Fruit fly (Drosophila melanogaster) whole organism, embryonic: ENCODE measurements around the gene Mtr3.

Experiments used
- Adf1 ChIP-seq: fragments of 200-800 bp; sonication (Bioruptor generic); IDR thresholded peaks from 2 replicates; pipeline ENCODE4 v1.3.6; 2022; ENCODE audit warnings: missing biosample characterization, missing genetic modification characterization
- CG1024 ChIP-seq: fragments of 200-800 bp; sonication (Bioruptor generic); IDR thresholded peaks from 2 replicates; pipeline ENCODE4 v1.3.6; 2022; ENCODE audit warnings: missing biosample characterization, missing genetic modification characterization
- CG10321 ChIP-seq: fragments of 200-800 bp; sonication (Bioruptor generic); IDR thresholded peaks from 2 replicates; pipeline ENCODE4 v1.3.6; 2022; ENCODE audit warnings: missing biosample characterization, missing genetic modification characterization
- CG10654 ChIP-seq: fragments of 200-800 bp; sonication (Bioruptor generic); optimal IDR thresholded peaks from 2 replicates; lab custom pipeline; 2016; ENCODE audit warnings: missing biosample characterization, missing genetic modification characterization
- CG11456 ChIP-seq: fragments of 200-800 bp; sonication (Bioruptor generic); IDR thresholded peaks from 3 replicates; pipeline ENCODE4 v1.3.6; 2022; ENCODE audit warnings: missing biosample characterization, missing genetic modification characterization
- CG11695 ChIP-seq: fragments of 200-800 bp; sonication (Bioruptor generic); IDR thresholded peaks from 3 replicates; pipeline ENCODE4 v1.3.6; 2022; ENCODE audit warnings: missing biosample characterization, missing genetic modification characterization
- CG12769 ChIP-seq: fragments of 200-800 bp; sonication (Bioruptor generic); optimal IDR thresholded peaks from 2 replicates; lab custom pipeline; 2019; ENCODE audit warnings: missing biosample characterization, mild to moderate bottlenecking, missing genetic modification characterization, moderate library complexity
- CG12942 ChIP-seq: fragments of 200-800 bp; sonication (Bioruptor generic); optimal IDR thresholded peaks from 3 replicates; lab custom pipeline; 2016; ENCODE audit warnings: missing biosample characterization, missing genetic modification characterization
- CG13424 ChIP-seq: fragments of 200-800 bp; sonication (Bioruptor generic); optimal IDR thresholded peaks from 2 replicates; lab custom pipeline; 2019; ENCODE audit warnings: missing biosample characterization, mild to moderate bottlenecking, missing genetic modification characterization, moderate library complexity
- CG14965 ChIP-seq: fragments of 200-800 bp; sonication (Bioruptor generic); optimal IDR thresholded peaks from 2 replicates; lab custom pipeline; 2016; ENCODE audit warnings: missing biosample characterization, missing genetic modification characterization, borderline replicate concordance
- CG15269 ChIP-seq: fragments of 200-800 bp; sonication (Bioruptor generic); optimal IDR thresholded peaks from 2 replicates; lab custom pipeline; 2018; ENCODE audit warnings: missing biosample characterization, mild to moderate bottlenecking, missing genetic modification characterization, moderate library complexity
- CG16813 ChIP-seq: fragments of 200-800 bp; sonication (Bioruptor generic); IDR thresholded peaks from 3 replicates; pipeline ENCODE4 v1.3.6; 2022; ENCODE audit warnings: missing biosample characterization, missing genetic modification characterization; ENCODE audit not compliant: partially characterized antibody
- CG17186 ChIP-seq: fragments of 200-800 bp; sonication (Bioruptor generic); optimal IDR thresholded peaks from 3 replicates; lab custom pipeline; 2017; ENCODE audit warnings: missing biosample characterization, missing genetic modification reagents, missing genetic modification characterization
- CG17802 ChIP-seq: fragments of 200-800 bp; sonication (Bioruptor generic); optimal IDR thresholded peaks from 2 replicates; lab custom pipeline; 2018; ENCODE audit warnings: missing biosample characterization, mild to moderate bottlenecking, missing genetic modification characterization, moderate library complexity
- CG2678 ChIP-seq: fragments of 200-800 bp; sonication (Bioruptor generic); optimal IDR thresholded peaks from 3 replicates; lab custom pipeline; 2019; ENCODE audit warnings: missing biosample characterization, mild to moderate bottlenecking, missing genetic modification characterization, moderate library complexity
- CG2712 ChIP-seq: fragments of 200-800 bp; optimal IDR thresholded peaks from 3 replicates; lab custom pipeline; 2019; ENCODE audit warnings: missing biosample characterization, mild to moderate bottlenecking, missing genetic modification characterization, moderate library complexity
- CG2875 ChIP-seq: fragments of 200-800 bp; sonication (Bioruptor generic); optimal IDR thresholded peaks from 2 replicates; lab custom pipeline; 2017; ENCODE audit warnings: missing biosample characterization, mild to moderate bottlenecking, missing genetic modification characterization, missing genetic modification reagents
- CG32767 ChIP-seq: fragments of 200-800 bp; sonication (Bioruptor generic); IDR thresholded peaks from 2 replicates; pipeline ENCODE4 v1.3.6; 2022; ENCODE audit warnings: missing biosample characterization, missing genetic modification characterization
- CG34422 ChIP-seq: fragments of 200-800 bp; sonication (Bioruptor generic); IDR thresholded peaks from 3 replicates; pipeline ENCODE4 v1.3.6; 2022; ENCODE audit warnings: missing biosample characterization, missing genetic modification characterization
- CG3726 ChIP-seq: fragments of 200-800 bp; sonication (Bioruptor generic); IDR thresholded peaks from 3 replicates; pipeline ENCODE4, ENCODE4 v1.3.6; 2022; ENCODE audit warnings: missing biosample characterization, missing genetic modification characterization
- CG4282 ChIP-seq: fragments of 200-800 bp; sonication (Bioruptor generic); optimal IDR thresholded peaks from 2 replicates; lab custom pipeline; 2016; ENCODE audit warnings: missing biosample characterization, missing genetic modification characterization
- CG5180 ChIP-seq: fragments of 200-800 bp; sonication (Bioruptor generic); optimal IDR thresholded peaks from 3 replicates; lab custom pipeline; 2017; ENCODE audit warnings: missing biosample characterization, missing genetic modification characterization, mild to moderate bottlenecking, moderate library complexity, missing genetic modification reagents
- CG6272 ChIP-seq: fragments of 200-800 bp; sonication (Bioruptor generic); IDR thresholded peaks from 2 replicates; pipeline ENCODE4 v1.3.6; 2022; ENCODE audit warnings: missing biosample characterization, missing genetic modification characterization
- CG7556 ChIP-seq: fragments of 200-800 bp; sonication (Bioruptor generic); optimal IDR thresholded peaks from 2 replicates; lab custom pipeline; 2017; ENCODE audit warnings: missing biosample characterization, mild to moderate bottlenecking, missing genetic modification characterization
- CG8290 ChIP-seq, 3 experiments: fragments of 200-800 bp; sonication (Bioruptor generic); optimal IDR thresholded peaks; 2 replicates each; lab custom pipeline; 2016 to 2019; ENCODE audit warnings: missing biosample characterization in 3 of 3, missing genetic modification characterization in 3 of 3, mild to moderate bottlenecking in 2 of 3, moderate library complexity in 1 of 3
- CG8924 ChIP-seq: fragments of 200-800 bp; optimal IDR thresholded peaks from 3 replicates; lab custom pipeline; 2019; ENCODE audit warnings: missing biosample characterization, mild to moderate bottlenecking, missing genetic modification characterization, moderate library complexity
- CG9215 ChIP-seq: fragments of 200-800 bp; sonication (Bioruptor generic); IDR thresholded peaks from 2 replicates; pipeline ENCODE4 v1.3.6; 2022; ENCODE audit warnings: missing biosample characterization, missing genetic modification characterization
- Dek ChIP-seq: fragments of 200-800 bp; sonication (Bioruptor generic); optimal IDR thresholded peaks from 3 replicates; lab custom pipeline; 2019; ENCODE audit warnings: missing biosample characterization, mild to moderate bottlenecking, missing genetic modification characterization, moderate library complexity
- ERR ChIP-seq: fragments of 200-800 bp; sonication (Bioruptor generic); optimal IDR thresholded peaks from 2 replicates; lab custom pipeline; 2016; ENCODE audit warnings: missing biosample characterization, missing genetic modification characterization
- Ets65A ChIP-seq: fragments of 200-800 bp; sonication (Bioruptor generic); peaks from one replicate; lab custom pipeline; 2016; ENCODE audit warnings: missing biosample characterization, missing genetic modification characterization
- NC2β ChIP-seq: fragments of 200-800 bp; sonication (Bioruptor generic); optimal IDR thresholded peaks from 2 replicates; lab custom pipeline; 2016; ENCODE audit warnings: missing biosample characterization, missing genetic modification characterization
- Nf-YA ChIP-seq: fragments of 200-800 bp; sonication (Bioruptor generic); IDR thresholded peaks from 2 replicates; pipeline ENCODE4 v1.3.6; 2022; ENCODE audit warnings: missing biosample characterization, missing genetic modification characterization
- Opbp ChIP-seq: fragments of 200-800 bp; sonication (Bioruptor generic); IDR thresholded peaks from 3 replicates; pipeline ENCODE4 v1.3.6; 2022; ENCODE audit warnings: missing biosample characterization, missing genetic modification characterization; ENCODE audit not compliant: partially characterized antibody
- Optix ChIP-seq: fragments of 200-800 bp; sonication (Bioruptor generic); IDR thresholded peaks from 3 replicates; pipeline ENCODE4 v1.3.6; 2022; ENCODE audit warnings: missing biosample characterization, missing genetic modification characterization
- Ravus ChIP-seq: fragments of 200-800 bp; sonication (Bioruptor generic); IDR thresholded peaks from 2 replicates; pipeline ENCODE4 v1.3.6; 2022; ENCODE audit warnings: missing biosample characterization, missing genetic modification characterization
- Ssrp ChIP-seq: fragments of 200-800 bp; sonication (Bioruptor generic); optimal IDR thresholded peaks from 2 replicates; lab custom pipeline; 2018; ENCODE audit warnings: missing biosample characterization, mild to moderate bottlenecking, missing genetic modification characterization, moderate library complexity
- al ChIP-seq: fragments of 200-800 bp; sonication (Bioruptor generic); IDR thresholded peaks from 2 replicates; pipeline ENCODE4 v1.3.6; 2022; ENCODE audit warnings: missing biosample characterization, missing genetic modification characterization
- ato ChIP-seq: fragments of 200-800 bp; sonication (Bioruptor generic); IDR thresholded peaks from 2 replicates; pipeline ENCODE4 v1.3.6; 2022; ENCODE audit warnings: missing biosample characterization, missing genetic modification characterization; ENCODE audit not compliant: partially characterized antibody
- dimm ChIP-seq: fragments of 200-800 bp; sonication (Bioruptor generic); IDR thresholded peaks from 2 replicates; pipeline ENCODE4 v1.3.6; 2022; ENCODE audit warnings: missing biosample characterization, missing genetic modification characterization
- disco-r ChIP-seq: fragments of 200-800 bp; sonication (Bioruptor generic); optimal IDR thresholded peaks from 2 replicates; lab custom pipeline; 2016; ENCODE audit warnings: missing biosample characterization, missing genetic modification characterization
- ems ChIP-seq: fragments of 200-800 bp; sonication (Bioruptor generic); optimal IDR thresholded peaks from 3 replicates; lab custom pipeline; 2016; ENCODE audit warnings: missing biosample characterization, missing genetic modification characterization
- jigr1 ChIP-seq: fragments of 200-800 bp; sonication (Bioruptor generic); IDR thresholded peaks from 3 replicates; pipeline ENCODE4 v1.3.6; 2022; ENCODE audit warnings: missing biosample characterization, missing genetic modification characterization
- jing ChIP-seq: fragments of 200-800 bp; sonication (Bioruptor generic); optimal IDR thresholded peaks from 2 replicates; lab custom pipeline; 2018; ENCODE audit warnings: missing biosample characterization, mild to moderate bottlenecking, missing genetic modification characterization
- kay ChIP-seq: fragments of 200-800 bp; sonication (Bioruptor generic); optimal IDR thresholded peaks from 2 replicates; lab custom pipeline; 2016; ENCODE audit warnings: missing biosample characterization, missing genetic modification characterization
- kni ChIP-seq: fragments of 200-800 bp; sonication (Bioruptor generic); optimal IDR thresholded peaks from 3 replicates; lab custom pipeline; 2017; ENCODE audit warnings: mild to moderate bottlenecking, missing biosample characterization, missing genetic modification reagents, missing genetic modification characterization
- mam ChIP-seq: fragments of 200-800 bp; sonication (Bioruptor generic); optimal IDR thresholded peaks from 3 replicates; lab custom pipeline; 2016; ENCODE audit warnings: missing biosample characterization, missing genetic modification characterization
- nom ChIP-seq: fragments of 200-800 bp; sonication (Bioruptor generic); optimal IDR thresholded peaks from 2 replicates; lab custom pipeline; 2017; ENCODE audit warnings: missing biosample characterization, missing genetic modification characterization, mild to moderate bottlenecking, moderate library complexity, missing genetic modification reagents
- schlank ChIP-seq: fragments of 200-800 bp; sonication (Bioruptor generic); optimal IDR thresholded peaks from 2 replicates; lab custom pipeline; 2018; ENCODE audit warnings: missing biosample characterization, mild to moderate bottlenecking, missing genetic modification characterization
- tio ChIP-seq: fragments of 200-800 bp; sonication (Bioruptor generic); optimal IDR thresholded peaks from 2 replicates; lab custom pipeline; 2017; ENCODE audit warnings: missing biosample characterization, missing genetic modification characterization, inconsistent platforms
- twi ChIP-seq: fragments of 200-800 bp; optimal IDR thresholded peaks from 2 replicates; lab custom pipeline; 2019; ENCODE audit warnings: missing biosample characterization, mild to moderate bottlenecking, missing genetic modification characterization, moderate library complexity
- unpg ChIP-seq: fragments of 200-800 bp; sonication (Bioruptor generic); optimal IDR thresholded peaks from 3 replicates; lab custom pipeline; 2018; ENCODE audit warnings: missing biosample characterization, mild to moderate bottlenecking, missing genetic modification characterization, moderate library complexity

The Mtr3 gene

dm6 chr3L:19910054-19910414 is 3.5 kb downstream of the Mtr3 start, which contains the start of the genes Mi-2 and Prp3 (continued):
- TF ChIP-seq kni (GFP tag; lab: Kevin White, UChicago) (no peak), CG2875 (GFP tag; lab: Kevin White, UChicago) (no peak), Dek (tag; lab: Kevin White, UChicago) (peak; percentile 8), NC2β (GFP tag; lab: Kevin White, UChicago) (peak; percentile 52), CG3726 (GFP tag; lab: Robert Waterston, UW) (no peak), CG5180 (GFP tag; lab: Kevin White, UChicago) (no peak), al (GFP tag; lab: Robert Waterston, UW) (no peak), CG11456 (GFP tag; lab: Robert Waterston, UW) (no peak), ems (GFP tag; lab: Kevin White, UChicago) (no peak), CG32767 (no peak), nom (peak; percentile 70), CG6272 (GFP tag; lab: Robert Waterston, UW) (no peak), CG10321 (peak; percentile 51; the same call in 1 of the 2 replicates), CG8290 (GFP tag; optimal IDR thresholded peaks at IDR 0.05; lab: Kevin White, UChicago) (no peak), CG8290 (tag; optimal IDR thresholded peaks at IDR 0.05; lab: Kevin White, UChicago) (peak in 1 of 2 experiments; percentile 12), CG11695 (no peak; the same call in 2 of the 3 replicates), tio (GFP tag; lab: Kevin White, UChicago) (no peak), Ets65A (no peak), CG12942 (GFP tag; lab: Kevin White, UChicago) (no peak), jing (no peak), mam (peak; percentile 29), kay (GFP tag; lab: Kevin White, UChicago) (no peak), ato (GFP tag; lab: Robert Waterston, UW) (no peak), CG9215 (no peak), CG8924 (tag; lab: Kevin White, UChicago) (peak; percentile 71), unpg (no peak), dimm (no peak), Nf-YA (GFP tag; lab: Robert Waterston, UW) (no peak), Opbp (GFP tag; lab: Robert Waterston, UW) (0 out of 3 replicates have a peak, but pooled peaks have one; percentile 49), disco-r (GFP tag; lab: Kevin White, UChicago) (no peak), Adf1 (GFP tag; lab: Robert Waterston, UW) (no peak), CG4282 (no peak), twi (tag; lab: Kevin White, UChicago) (no peak), jigr1 (GFP tag; lab: Robert Waterston, UW) (no peak), CG15269 (tag; lab: Kevin White, UChicago) (no peak), CG2712 (tag; lab: Kevin White, UChicago) (peak; percentile 36), ERR (GFP tag; lab: Kevin White, UChicago) (peak; percentile 26), Ssrp (tag; lab: Kevin White, UChicago) (no peak), CG7556 (GFP tag; lab: Kevin White, UChicago) (no peak), CG13424 (tag; lab: Kevin White, UChicago) (no peak), CG16813 (GFP tag; lab: Robert Waterston, UW) (no peak), CG17186 (GFP tag; lab: Kevin White, UChicago) (peak; percentile 23), CG17802 (tag; lab: Kevin White, UChicago) (no peak), CG2678 (no peak), Optix (GFP tag; lab: Robert Waterston, UW) (no peak), CG34422 (GFP tag; lab: Robert Waterston, UW) (peak; percentile 70; the same call in 2 of the 3 replicates), CG10654 (GFP tag; lab: Kevin White, UChicago) (no peak), CG12769 (tag; lab: Kevin White, UChicago) (no peak), CG14965 (GFP tag; lab: Kevin White, UChicago) (no peak), schlank (no peak), Ravus (GFP tag; lab: Robert Waterston, UW) (no peak), CG1024 (GFP tag; lab: Robert Waterston, UW) (no peak)
